Fruit fly (Drosophila melanogaster): ENCODE results near the gene Hacd1.

Gene Hacd1

dm6 chr2L:12002051-12002450 lies at the start of gene Hacd1:
Gene Hacd1 (minus strand): TSS chr2L:12002266.
- TF ChIP-seq CG17801 (GFP tag; optimal IDR thresholded peaks at IDR 0.05; ENCODE audit: partially characterized antibody): peak; percentile 44

- no peak for TF ChIP-seq CG17801 (GFP tag; optimal IDR thresholded peaks at IDR 0.05; ENCODE audit: partially characterized antibody)
Observed at dm6 chr2L:12049133-12049532, 47.1 kb upstream of the Hacd1 start, which contains the start of gene PLCXD. Gene PLCXD (plus strand): TSS chr2L:12049418.

- TF ChIP-seq CG17801 (GFP tag; optimal IDR thresholded peaks at IDR 0.05; ENCODE audit: partially characterized antibody): no peak
Observed at dm6 chr2L:12048723-12049122, 46.7 kb upstream of the Hacd1 start, which contains the start of gene Plzf. Gene Plzf (minus strand): TSS chr2L:12048918.

dm6 chr2L:12046856-12047230 lies 44.8 kb upstream of the Hacd1 start:
- TF ChIP-seq CG17801 (GFP tag; optimal IDR thresholded peaks at IDR 0.05; ENCODE audit: partially characterized antibody): no peak

- TF ChIP-seq CG17801 (GFP tag; optimal IDR thresholded peaks at IDR 0.05; ENCODE audit: partially characterized antibody): peak; percentile 91
Observed at dm6 chr2L:12045941-12046855, 44.1 kb upstream of the Hacd1 start, which contains the start of gene CG6770. Gene CG6770 (minus strand): TSS chr2L:12046118.

dm6 chr2L:12045578-12045940 lies 43.5 kb upstream of the Hacd1 start:
- no peak for TF ChIP-seq CG17801 (GFP tag; optimal IDR thresholded peaks at IDR 0.05; ENCODE audit: partially characterized antibody)

- TF ChIP-seq CG17801 (GFP tag; optimal IDR thresholded peaks at IDR 0.05; ENCODE audit: partially characterized antibody): peak; percentile 88
Observed at dm6 chr2L:12044613-12045350, 42.7 kb upstream of the Hacd1 start, which contains the start of gene CG6785. Gene CG6785 (minus strand): TSS chr2L:12045200.

dm6 chr2L:12040510-12040909 lies 38.4 kb upstream of the Hacd1 start, which contains the start of gene CG6766:
Gene CG6766 (minus strand): TSS chr2L:12040689.
- peak; percentile 32 for TF ChIP-seq CG17801 (GFP tag; optimal IDR thresholded peaks at IDR 0.05; ENCODE audit: partially characterized antibody)

- TF ChIP-seq CG17801 (GFP tag; optimal IDR thresholded peaks at IDR 0.05; ENCODE audit: partially characterized antibody): peak; percentile 30
Observed at dm6 chr2L:12038177-12038581, 36.1 kb upstream of the Hacd1 start, which contains the start of gene Tom70. Gene Tom70 (minus strand): TSS chr2L:12038511.

dm6 chr2L:12033890-12034289 lies 31.8 kb upstream of the Hacd1 start, which contains the start of gene CG18788:
Gene CG18788 (plus strand): TSS chr2L:12034190.
- TF ChIP-seq CG17801 (GFP tag; optimal IDR thresholded peaks at IDR 0.05; ENCODE audit: partially characterized antibody): no peak

dm6 chr2L:12030552-12031131 lies 28.6 kb upstream of the Hacd1 start:
- no peak for TF ChIP-seq CG17801 (GFP tag; optimal IDR thresholded peaks at IDR 0.05; ENCODE audit: partially characterized antibody)

dm6 chr2L:12029594-12030197 lies 27.6 kb upstream of the Hacd1 start:
- no peak for TF ChIP-seq CG17801 (GFP tag; optimal IDR thresholded peaks at IDR 0.05; ENCODE audit: partially characterized antibody)

dm6 chr2L:12028808-12029207 lies 26.7 kb upstream of the Hacd1 start:
- no peak for TF ChIP-seq CG17801 (GFP tag; optimal IDR thresholded peaks at IDR 0.05; ENCODE audit: partially characterized antibody)

- no peak for TF ChIP-seq CG17801 (GFP tag; optimal IDR thresholded peaks at IDR 0.05; ENCODE audit: partially characterized antibody)
Observed at dm6 chr2L:12028102-12028501, 26.0 kb upstream of the Hacd1 start.

dm6 chr2L:12027435-12027834 lies 25.4 kb upstream of the Hacd1 start, which contains the start of gene dmGlut:
Gene dmGlut (plus strand): TSS chr2L:12027438.
- no peak for TF ChIP-seq CG17801 (GFP tag; optimal IDR thresholded peaks at IDR 0.05; ENCODE audit: partially characterized antibody)

Data from ovary, adult (tissue).